Worm (Caenorhabditis elegans) whole organism, L3 larva: ENCODE results near the gene trap-2.
A peak's percentile ranks its signal among the peaks of the same experiment; 100 is the strongest.

Experiments
- aly-2 ChIP-seq: fragments of 150-350 bp; optimal IDR thresholded peaks from 2 replicates; lab custom pipeline; 2014; ENCODE audit warnings: missing biosample characterization, missing genetic modification characterization
- ama-1 ChIP-seq: fragments of 150-350 bp; optimal IDR thresholded peaks from 2 replicates; lab custom pipeline; 2018
- daf-12 ChIP-seq: fragments of 150-350 bp; optimal IDR thresholded peaks from 2 replicates; lab custom pipeline; 2014; ENCODE audit warnings: missing biosample characterization, missing genetic modification reagents, missing genetic modification characterization
- egl-27 ChIP-seq: sonication (generic microtip); optimal IDR thresholded peaks from 4 replicates; lab custom pipeline; 2017; ENCODE audit warnings: missing biosample characterization, missing genetic modification reagents, missing genetic modification characterization
- fkh-10 ChIP-seq: sonication (generic microtip); optimal IDR thresholded peaks from 2 replicates; lab custom pipeline; 2017; ENCODE audit warnings: missing biosample characterization, missing genetic modification reagents, missing genetic modification characterization
- lin-15B ChIP-seq: fragments of 150-350 bp; optimal IDR thresholded peaks from 2 replicates; lab custom pipeline; 2014; ENCODE audit warnings: missing biosample characterization, missing genetic modification characterization
- lsy-12 ChIP-seq: sonication (generic microtip); optimal IDR thresholded peaks from 2 replicates; lab custom pipeline; 2016; ENCODE audit warnings: mild to moderate bottlenecking, missing genetic modification characterization, missing compliant biosample characterization
- nfya-1 ChIP-seq: sonication (generic microtip); optimal IDR thresholded peaks from 2 replicates; lab custom pipeline; 2017; ENCODE audit warnings: missing genetic modification characterization, mild to moderate bottlenecking, missing compliant biosample characterization, antibody characterized with exemption, moderate library complexity; ENCODE audit not compliant: insufficient read depth
- nhr-28 ChIP-seq: fragments of 150-350 bp; optimal IDR thresholded peaks from 2 replicates; lab custom pipeline; 2014; ENCODE audit warnings: missing biosample characterization, missing genetic modification characterization
- snpc-4 ChIP-seq: fragments of 150-350 bp; optimal IDR thresholded peaks from 2 replicates; lab custom pipeline; 2014; ENCODE audit warnings: missing biosample characterization, missing genetic modification characterization
- unc-39 ChIP-seq: sonication (generic microtip); optimal IDR thresholded peaks from 4 replicates; lab custom pipeline; 2017; ENCODE audit warnings: missing biosample characterization, missing genetic modification characterization
- unc-62 ChIP-seq: fragments of 150-350 bp; sonication (generic microtip); optimal IDR thresholded peaks from 4 replicates; lab custom pipeline; 2014; ENCODE audit warnings: missing biosample characterization, missing genetic modification reagents, missing genetic modification characterization

DNA sequence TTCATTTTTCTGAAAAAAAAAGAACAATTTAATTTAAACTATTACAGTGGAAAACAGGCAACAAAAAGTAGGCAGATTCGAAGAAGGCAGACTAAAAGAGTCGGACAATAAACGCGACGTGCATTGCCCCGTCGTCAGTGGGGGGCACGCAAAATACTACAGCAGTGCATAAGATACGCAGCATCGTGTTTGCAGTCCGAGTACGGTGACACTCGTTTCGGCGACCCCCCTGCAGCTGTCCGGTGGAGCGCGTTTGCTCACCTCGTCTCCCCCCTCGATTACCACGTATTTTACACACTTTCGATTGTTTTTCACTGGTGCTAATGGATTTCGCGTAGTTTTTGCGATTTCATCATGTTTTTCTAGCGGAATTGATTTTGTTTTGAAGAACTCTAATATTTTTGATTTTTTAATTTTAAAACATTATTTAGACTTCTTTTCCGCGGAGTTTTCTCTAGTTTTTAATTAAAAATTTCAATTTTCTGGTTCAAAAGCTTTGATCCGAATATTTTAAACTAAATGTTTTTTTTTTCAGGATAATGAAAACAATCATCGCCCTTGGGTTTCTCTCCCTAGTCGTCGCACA lies at the start of gene trap-2, which contains the start of gene ile-2:
- TF ChIP-seq snpc-4 (tag; lab: Kevin White, UChicago), result peak; percentile 91
- peak; percentile 85 for TF ChIP-seq lsy-12 (tag; lab: Kevin White, UChicago)
- TF ChIP-seq ama-1 (lab: Kevin White, UChicago), result peak; percentile 20
- TF ChIP-seq daf-12, result no peak
- peak; percentile 96 for TF ChIP-seq lin-15B (tag; lab: Kevin White, UChicago)
- TF ChIP-seq aly-2, result no peak
- peak; percentile 98 for TF ChIP-seq nfya-1 (tag; lab: Kevin White, UChicago)
- peak; percentile 71 for TF ChIP-seq unc-62 (GFP tag; lab: Kevin White, UChicago)
- TF ChIP-seq unc-39 (tag; lab: Kevin White, UChicago), result no peak
- TF ChIP-seq egl-27 (tag; lab: Kevin White, UChicago), result peak; percentile 52
- no peak for TF ChIP-seq nhr-28
- no peak for TF ChIP-seq fkh-10
